Fruit fly (Drosophila melanogaster) whole organism, embryonic: ENCODE data around the gene Dhps.
A peak's percentile ranks its signal among the peaks of the same experiment; 100 is the strongest.

Source experiments
- Asciz ChIP-seq: fragments of 200-800 bp; sonication (Bioruptor generic); optimal IDR thresholded peaks from 2 replicates; lab custom pipeline; 2017; ENCODE audit warnings: missing biosample characterization, mild to moderate bottlenecking, missing genetic modification characterization, missing genetic modification reagents
- Atf3 ChIP-seq: fragments of 200-800 bp; sonication (Bioruptor generic); optimal IDR thresholded peaks from 3 replicates; lab custom pipeline; 2016; ENCODE audit warnings: missing biosample characterization, missing genetic modification characterization
- Blimp-1 ChIP-seq: fragments of 200-800 bp; sonication (Bioruptor generic); optimal IDR thresholded peaks from 3 replicates; lab custom pipeline; 2018; ENCODE audit warnings: missing biosample characterization, missing genetic modification characterization, mild to moderate bottlenecking, moderate library complexity, missing genetic modification reagents
- C15 ChIP-seq: fragments of 200-800 bp; sonication (Bioruptor generic); IDR thresholded peaks from 3 replicates; pipeline ENCODE4 v1.3.6; 2022; ENCODE audit warnings: missing biosample characterization, missing genetic modification characterization
- CG10543 ChIP-seq: fragments of 200-800 bp; sonication (Bioruptor generic); optimal IDR thresholded peaks from 3 replicates; lab custom pipeline; 2017; ENCODE audit warnings: missing biosample characterization, mild to moderate bottlenecking, missing genetic modification characterization, moderate library complexity
- CG10654 ChIP-seq: fragments of 200-800 bp; sonication (Bioruptor generic); optimal IDR thresholded peaks from 2 replicates; lab custom pipeline; 2016; ENCODE audit warnings: missing biosample characterization, missing genetic modification characterization
- CG10959 ChIP-seq: fragments of 200-800 bp; sonication (Bioruptor generic); IDR thresholded peaks from 2 replicates; pipeline ENCODE4 v1.3.6; 2022; ENCODE audit warnings: missing biosample characterization, missing genetic modification characterization
- CG11085 ChIP-seq: fragments of 200-800 bp; sonication (Bioruptor generic); IDR thresholded peaks from 2 replicates; pipeline ENCODE4 v1.3.6; 2022; ENCODE audit warnings: missing biosample characterization, missing genetic modification characterization
- CG12236 ChIP-seq: fragments of 200-800 bp; sonication (Bioruptor generic); optimal IDR thresholded peaks from 2 replicates; lab custom pipeline; 2016; ENCODE audit warnings: missing biosample characterization, missing genetic modification characterization
- CG12299 ChIP-seq: fragments of 200-800 bp; sonication (Bioruptor generic); optimal IDR thresholded peaks from 2 replicates; lab custom pipeline; 2018; ENCODE audit warnings: missing biosample characterization, mild to moderate bottlenecking, missing genetic modification characterization
- CG13775 ChIP-seq: fragments of 200-800 bp; sonication (Bioruptor generic); optimal IDR thresholded peaks from 3 replicates; lab custom pipeline; 2017; ENCODE audit warnings: missing biosample characterization, mild to moderate bottlenecking, missing genetic modification characterization
- CG17802 ChIP-seq: fragments of 200-800 bp; sonication (Bioruptor generic); optimal IDR thresholded peaks from 2 replicates; lab custom pipeline; 2018; ENCODE audit warnings: missing biosample characterization, mild to moderate bottlenecking, missing genetic modification characterization, moderate library complexity
- CG1832 ChIP-seq: fragments of 200-800 bp; sonication (Bioruptor generic); optimal IDR thresholded peaks from 2 replicates; lab custom pipeline; 2017; ENCODE audit warnings: missing biosample characterization, mild to moderate bottlenecking, missing genetic modification characterization, inconsistent platforms
- CG18764 ChIP-seq: fragments of 200-800 bp; sonication (Bioruptor generic); optimal IDR thresholded peaks from 3 replicates; lab custom pipeline; 2016; ENCODE audit warnings: missing biosample characterization, missing genetic modification characterization
- CG30403 ChIP-seq: fragments of 200-800 bp; sonication (Bioruptor generic); optimal IDR thresholded peaks from 3 replicates; lab custom pipeline; 2016; ENCODE audit warnings: missing biosample characterization, missing genetic modification characterization
- CG3995 ChIP-seq: fragments of 200-800 bp; sonication (Bioruptor generic); optimal IDR thresholded peaks from 3 replicates; lab custom pipeline; 2016; ENCODE audit warnings: missing biosample characterization, missing genetic modification characterization
- CG8924 ChIP-seq: fragments of 200-800 bp; optimal IDR thresholded peaks from 3 replicates; lab custom pipeline; 2019; ENCODE audit warnings: missing biosample characterization, mild to moderate bottlenecking, missing genetic modification characterization, moderate library complexity
- Dbx ChIP-seq: fragments of 200-800 bp; sonication (Bioruptor generic); IDR thresholded peaks from 3 replicates; pipeline ENCODE4 v1.3.6; 2022; ENCODE audit warnings: missing biosample characterization, missing genetic modification characterization
- Drgx ChIP-seq: fragments of 200-800 bp; sonication (Bioruptor generic); IDR thresholded peaks from 2 replicates; pipeline ENCODE4 v1.3.6; 2022; ENCODE audit warnings: missing biosample characterization, missing genetic modification characterization
- Ets65A ChIP-seq: fragments of 200-800 bp; sonication (Bioruptor generic); peaks from one replicate; lab custom pipeline; 2016; ENCODE audit warnings: missing biosample characterization, missing genetic modification characterization
- Mad ChIP-seq: fragments of 200-800 bp; sonication (Bioruptor generic); optimal IDR thresholded peaks from 2 replicates; lab custom pipeline; 2016; ENCODE audit warnings: missing biosample characterization, missing genetic modification characterization
- Oli ChIP-seq: fragments of 200-800 bp; sonication (Bioruptor generic); optimal IDR thresholded peaks from 2 replicates; lab custom pipeline; 2018; ENCODE audit warnings: missing biosample characterization, mild to moderate bottlenecking, missing genetic modification characterization, moderate library complexity
- Sox102F ChIP-seq: fragments of 200-800 bp; sonication (Bioruptor generic); optimal IDR thresholded peaks from 2 replicates; lab custom pipeline; 2018; ENCODE audit warnings: missing biosample characterization, mild to moderate bottlenecking, missing genetic modification characterization, moderate library complexity
- Usf ChIP-seq: fragments of 200-800 bp; sonication (Bioruptor generic); optimal IDR thresholded peaks from 2 replicates; lab custom pipeline; 2017; ENCODE audit warnings: missing genotype, missing biosample characterization, missing genetic modification characterization
- YL-1 ChIP-seq: fragments of 200-800 bp; sonication (Bioruptor generic); optimal IDR thresholded peaks from 3 replicates; lab custom pipeline; 2017; ENCODE audit warnings: missing biosample characterization, mild to moderate bottlenecking, missing genetic modification characterization
- ato ChIP-seq: fragments of 200-800 bp; sonication (Bioruptor generic); IDR thresholded peaks from 2 replicates; pipeline ENCODE4 v1.3.6; 2022; ENCODE audit warnings: missing biosample characterization, missing genetic modification characterization; ENCODE audit not compliant: partially characterized antibody
- bigmax ChIP-seq: fragments of 200-800 bp; sonication (Bioruptor generic); optimal IDR thresholded peaks from 2 replicates; lab custom pipeline; 2018; ENCODE audit warnings: missing biosample characterization, mild to moderate bottlenecking, missing genetic modification characterization
- esg ChIP-seq: fragments of 200-800 bp; sonication (Bioruptor generic); conservative IDR thresholded peaks from 2 replicates; pipeline ENCODE4 v1.3.6; 2022; ENCODE audit warnings: missing biosample characterization, missing genetic modification characterization
- inv ChIP-seq: fragments of 200-800 bp; sonication (Bioruptor generic); IDR thresholded peaks from 2 replicates; pipeline ENCODE4 v1.3.6; 2022; ENCODE audit warnings: missing biosample characterization, missing genetic modification characterization; ENCODE audit not compliant: partially characterized antibody
- otp ChIP-seq: fragments of 200-800 bp; sonication (Bioruptor generic); IDR thresholded peaks from 3 replicates; pipeline ENCODE4, ENCODE4 v1.3.6; 2022; ENCODE audit warnings: missing biosample characterization, missing genetic modification characterization
- psq ChIP-seq: fragments of 200-800 bp; sonication (Bioruptor generic); optimal IDR thresholded peaks from 2 replicates; lab custom pipeline; 2017; ENCODE audit warnings: missing biosample characterization, missing genetic modification characterization
- schlank ChIP-seq: fragments of 200-800 bp; sonication (Bioruptor generic); optimal IDR thresholded peaks from 2 replicates; lab custom pipeline; 2018; ENCODE audit warnings: missing biosample characterization, mild to moderate bottlenecking, missing genetic modification characterization
- sim ChIP-seq: fragments of 200-800 bp; sonication (Bioruptor generic); IDR thresholded peaks from 2 replicates; pipeline ENCODE4 v1.3.6; 2022; ENCODE audit warnings: missing biosample characterization, missing genetic modification characterization
- sisA ChIP-seq: fragments of 200-800 bp; sonication (Bioruptor generic); IDR thresholded peaks from 2 replicates; pipeline ENCODE4 v1.3.6; 2022; ENCODE audit warnings: missing biosample characterization, missing genetic modification characterization
- tio ChIP-seq: fragments of 200-800 bp; sonication (Bioruptor generic); optimal IDR thresholded peaks from 2 replicates; lab custom pipeline; 2017; ENCODE audit warnings: missing biosample characterization, missing genetic modification characterization, inconsistent platforms
- tll ChIP-seq, 2 experiments: fragments of 200-800 bp in 1 of 2; fragments of >200 bp in 1 of 2; sonication (Bioruptor generic) in 1 of 2; optimal IDR thresholded peaks; 2 replicates each; lab custom pipeline; 2017 to 2019; ENCODE audit warnings: missing biosample characterization in 2 of 2, missing genetic modification characterization in 2 of 2, mild to moderate bottlenecking in 1 of 2, moderate library complexity in 1 of 2
- trh ChIP-seq: fragments of 200-800 bp; sonication (Bioruptor generic); optimal IDR thresholded peaks from 2 replicates; lab custom pipeline; 2016; ENCODE audit warnings: missing biosample characterization, missing genetic modification characterization
- ttk ChIP-seq: fragments of 200-800 bp; sonication (Bioruptor generic); IDR thresholded peaks from 2 replicates; pipeline ENCODE4 v2.1.2; 2022; ENCODE audit warnings: missing biosample characterization, missing genetic modification characterization
- zf30C ChIP-seq: fragments of 200-800 bp; sonication (Bioruptor generic); optimal IDR thresholded peaks from 3 replicates; lab custom pipeline; 2018; ENCODE audit warnings: missing biosample characterization, mild to moderate bottlenecking, missing genetic modification characterization

Dhps gene

DNA sequence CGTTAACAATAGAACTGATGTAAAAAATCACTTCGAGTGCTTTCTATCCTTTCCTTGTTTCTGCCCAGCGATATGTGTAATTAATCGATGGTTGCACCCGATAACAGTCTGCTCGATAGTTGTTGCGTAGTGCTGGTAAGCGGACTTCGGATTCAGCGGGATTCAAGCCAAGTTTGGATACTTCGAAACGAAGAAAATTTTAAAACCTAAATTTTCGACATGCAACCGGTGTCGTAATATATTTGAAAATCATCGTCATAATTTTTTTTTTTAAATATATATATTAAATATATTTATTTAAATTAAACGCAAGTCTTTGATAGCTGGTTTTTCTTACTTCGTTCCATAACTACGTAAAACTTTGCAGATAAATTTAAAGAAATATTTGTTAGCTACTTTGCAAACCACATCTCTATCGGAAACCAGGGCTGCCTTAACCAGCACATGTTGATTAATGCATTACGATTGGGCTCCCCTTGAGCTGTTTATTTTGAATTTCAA, at the start of gene Dhps, which contains the start of gene UbcE2M (continued):
- TF ChIP-seq CG1832 (GFP tag; lab: Kevin White, UChicago) = no peak
- TF ChIP-seq schlank (tag; lab: Kevin White, UChicago) = peak; percentile 6
- no peak for TF ChIP-seq zf30C (GFP tag; lab: Kevin White, UChicago)
- TF ChIP-seq ttk = peak; percentile 12; the same call in 1 of the 2 replicates
- TF ChIP-seq Atf3 (GFP tag; lab: Kevin White, UChicago) = peak; percentile 26
- no peak for TF ChIP-seq tll (GFP tag; optimal IDR thresholded peaks at IDR 0.05; lab: Kevin White, UChicago)
- no peak for TF ChIP-seq Asciz (GFP tag; lab: Kevin White, UChicago)
- peak; percentile 42 for TF ChIP-seq trh (GFP tag; lab: Kevin White, UChicago)
- TF ChIP-seq Sox102F = no peak
- no peak for TF ChIP-seq C15 (GFP tag; lab: Robert Waterston, UW)
- TF ChIP-seq ato (GFP tag; lab: Robert Waterston, UW) = 0 out of 2 replicates have a peak, but pooled peaks have one; percentile 31
- TF ChIP-seq CG10959 = no peak
- TF ChIP-seq bigmax = no peak
- peak; percentile 57 for TF ChIP-seq CG10654 (GFP tag; lab: Kevin White, UChicago)
- peak; percentile 77 for TF ChIP-seq YL-1 (GFP tag; lab: Kevin White, UChicago)
- TF ChIP-seq sim = no peak
- peak; percentile 70 for TF ChIP-seq inv (GFP tag; lab: Robert Waterston, UW)
- TF ChIP-seq CG17802 (tag; lab: Kevin White, UChicago) = peak; percentile 16
- no peak for TF ChIP-seq Mad
- TF ChIP-seq CG18764 (GFP tag; lab: Kevin White, UChicago) = peak; percentile 51
- peak; percentile 87 for TF ChIP-seq CG10543 (GFP tag; lab: Kevin White, UChicago)
- TF ChIP-seq Oli (tag; lab: Kevin White, UChicago) = peak; percentile 65
- TF ChIP-seq esg (GFP tag; lab: Robert Waterston, UW) = peak; percentile 66
- no peak for TF ChIP-seq tio (GFP tag; lab: Kevin White, UChicago)
- peak; percentile 73 for TF ChIP-seq Usf (GFP tag; lab: Kevin White, UChicago)
- no peak for TF ChIP-seq CG12236 (GFP tag; lab: Kevin White, UChicago)
- TF ChIP-seq sisA = peak; percentile 65
- TF ChIP-seq CG30403 (GFP tag; lab: Kevin White, UChicago) = peak; percentile 81
- peak; percentile 51 for TF ChIP-seq CG3995 (GFP tag; lab: Kevin White, UChicago)
- TF ChIP-seq, all 482 proteins: peak for 276

DNA sequence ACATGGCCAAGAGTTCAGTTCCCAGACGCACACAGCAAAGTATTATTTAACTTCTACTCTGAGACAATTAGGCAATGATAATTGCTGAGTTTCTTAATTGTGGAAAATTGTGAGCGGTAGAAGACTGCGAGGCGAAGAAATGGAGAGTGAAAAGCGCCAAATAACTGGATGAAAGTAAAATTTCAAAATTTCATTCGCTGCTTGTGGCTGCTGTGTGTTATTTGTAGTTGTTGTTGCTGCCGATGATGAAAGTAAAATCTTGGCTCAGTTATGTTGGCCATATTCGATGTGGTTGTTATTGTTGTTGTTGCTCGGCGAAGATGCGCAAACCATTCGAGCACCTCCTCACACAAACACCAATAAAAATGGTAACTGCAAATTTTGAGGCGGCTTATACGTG, 47.7 kb upstream of the Dhps start:
- TF ChIP-seq otp (GFP tag; lab: Robert Waterston, UW) (no peak), CG13775 (GFP tag; lab: Kevin White, UChicago) (no peak), Dbx (GFP tag; lab: Robert Waterston, UW) (no peak), psq (no peak), CG8924 (tag; lab: Kevin White, UChicago) (no peak), CG12299 (tag; lab: Kevin White, UChicago) (no peak), Drgx (GFP tag; lab: Robert Waterston, UW) (no peak), Blimp-1 (GFP tag; lab: Kevin White, UChicago) (peak; percentile 51)

DNA sequence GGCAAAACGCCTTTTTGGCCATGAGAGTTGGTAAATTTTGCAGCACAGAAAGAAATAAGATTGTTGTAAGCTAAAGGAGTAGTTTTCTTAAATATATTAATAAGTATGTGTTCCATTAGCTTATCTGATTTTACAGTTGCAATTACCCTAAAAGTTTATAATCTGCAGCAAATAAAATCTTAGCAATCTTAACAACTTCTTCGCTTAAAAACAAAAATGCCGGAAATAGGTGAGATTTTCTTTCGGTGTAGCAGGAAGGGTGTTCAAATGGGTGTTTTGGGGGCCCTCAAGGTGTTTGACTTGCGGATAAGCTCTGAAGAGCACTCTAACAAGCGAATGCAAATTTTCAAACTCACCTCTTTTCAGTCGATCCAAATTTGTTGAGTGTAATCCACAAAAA, 47.2 kb upstream of the Dhps start:
- no peak for TF ChIP-seq CG11085
- peak; percentile 26 for TF ChIP-seq Ets65A
- TF ChIP-seq Sox102F = peak; percentile 3
- TF ChIP-seq, all 482 proteins: peak for 2
